Worm (Caenorhabditis elegans): Measurements from ENCODE around the gene irg-8.

DNA sequence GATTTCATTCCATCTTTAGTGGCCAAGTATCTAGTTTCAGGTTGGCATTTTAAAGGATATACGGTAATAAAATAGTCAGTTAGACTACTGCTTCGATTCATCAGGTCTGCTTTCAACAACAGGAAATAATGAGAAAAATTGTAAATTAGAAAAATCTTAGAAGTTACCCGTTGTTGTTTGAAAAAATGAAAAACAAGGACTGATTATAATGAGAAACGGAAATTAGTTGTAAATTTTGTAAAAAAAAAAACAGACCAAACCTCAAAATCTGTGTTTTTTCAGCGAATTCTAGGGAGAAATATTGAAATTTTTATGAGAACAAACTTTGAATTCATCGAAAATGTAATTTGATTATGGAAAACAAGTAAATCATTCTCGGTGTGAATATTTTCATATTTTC lies 14.5 kb downstream of the irg-8 start, which contains the start of gene srh-62:
- TF ChIP-seq nhr-237 (tag; optimal IDR thresholded peaks at IDR 0.05) (no peak), nhr-67 (tag; optimal IDR thresholded peaks at IDR 0.05) (no peak), hmg-11 (tag; optimal IDR thresholded peaks at IDR 0.05) (no peak), zag-1 (tag; optimal IDR thresholded peaks at IDR 0.05) (no peak), nhr-25 (tag; optimal IDR thresholded peaks at IDR 0.05) (no peak)
